Worm (Caenorhabditis elegans) whole organism, early embryonic: ENCODE data around the gene gcy-22.

Experiments used
- B0310.2 ChIP-seq: sonication (generic microtip); optimal IDR thresholded peaks from 2 replicates; lab custom pipeline; 2016; ENCODE audit warnings: mild to moderate bottlenecking, missing genetic modification characterization, missing compliant biosample characterization
- F13C5.2 ChIP-seq: sonication (generic microtip); optimal IDR thresholded peaks from 2 replicates; lab custom pipeline; 2017; ENCODE audit warnings: mild to moderate bottlenecking, missing genetic modification characterization, inconsistent platforms, missing compliant biosample characterization
- aly-1 ChIP-seq: sonication (generic microtip); optimal IDR thresholded peaks from 2 replicates; lab custom pipeline; 2016; ENCODE audit warnings: missing genetic modification characterization, missing compliant biosample characterization
- ama-1 ChIP-seq: fragments of 150-350 bp; optimal IDR thresholded peaks from 2 replicates; lab custom pipeline; 2014
- ceh-13 ChIP-seq: fragments of 200-800 bp; sonication (Bioruptor generic); optimal IDR thresholded peaks from 2 replicates; lab custom pipeline; 2018; ENCODE audit warnings: mild to moderate bottlenecking, missing genetic modification characterization, missing compliant biosample characterization
- ceh-36 ChIP-seq: sonication (generic microtip); optimal IDR thresholded peaks from 2 replicates; lab custom pipeline; 2016; ENCODE audit warnings: missing genetic modification characterization, inconsistent platforms, missing compliant biosample characterization
- ets-7 ChIP-seq: sonication (generic microtip); optimal IDR thresholded peaks from 2 replicates; lab custom pipeline; 2016; ENCODE audit warnings: missing genotype, missing genetic modification characterization, missing compliant biosample characterization
- flt-1 ChIP-seq: fragments of 200-800 bp; sonication (Bioruptor generic); IDR thresholded peaks from 2 replicates; pipeline ENCODE4 v1.3.6; 2022; ENCODE audit warnings: missing genetic modification characterization, missing compliant biosample characterization
- hmbx-1 ChIP-seq: sonication (generic microtip); optimal IDR thresholded peaks from 2 replicates; lab custom pipeline; 2016; ENCODE audit warnings: mild to moderate bottlenecking, missing genetic modification characterization, missing compliant biosample characterization
- hmg-4 ChIP-seq: fragments of 200-800 bp; sonication (Bioruptor generic); optimal IDR thresholded peaks from 2 replicates; lab custom pipeline; 2018; ENCODE audit warnings: mild to moderate bottlenecking, missing genetic modification characterization, missing compliant biosample characterization
- hnd-1 ChIP-seq: sonication (generic microtip); optimal IDR thresholded peaks from 2 replicates; lab custom pipeline; 2016; ENCODE audit warnings: missing genetic modification characterization, missing compliant biosample characterization
- pes-1 ChIP-seq: fragments of 200-800 bp; sonication (Bioruptor generic); IDR thresholded peaks from 2 replicates; pipeline ENCODE4 v1.3.6; 2022; ENCODE audit warnings: missing genetic modification reagents, missing genetic modification characterization, missing compliant biosample characterization
- scrt-1 ChIP-seq: fragments of 200-800 bp; sonication (Bioruptor generic); IDR thresholded peaks from 2 replicates; pipeline ENCODE4 v1.3.6; 2022; ENCODE audit warnings: missing genetic modification characterization, missing compliant biosample characterization
- sea-1 ChIP-seq: fragments of 200-800 bp; sonication (Bioruptor generic); conservative IDR thresholded peaks from 2 replicates; pipeline ENCODE4 v1.3.6; 2022; ENCODE audit warnings: missing genetic modification characterization, missing compliant biosample characterization
- tbx-11 ChIP-seq: fragments of 200-800 bp; sonication (Bioruptor generic); IDR thresholded peaks from 2 replicates; pipeline ENCODE4 v1.3.6; 2022; ENCODE audit warnings: missing genetic modification characterization, missing compliant biosample characterization
- tbx-37 ChIP-seq: fragments of 200-800 bp; sonication (Bioruptor generic); conservative IDR thresholded peaks from 2 replicates; pipeline ENCODE4 v1.3.6; 2022; ENCODE audit warnings: missing genetic modification reagents, missing genetic modification characterization, missing compliant biosample characterization
- tra-4 ChIP-seq: sonication (generic microtip); optimal IDR thresholded peaks from 2 replicates; lab custom pipeline; 2017; ENCODE audit warnings: missing genetic modification characterization, missing compliant biosample characterization

Gene gcy-22

DNA sequence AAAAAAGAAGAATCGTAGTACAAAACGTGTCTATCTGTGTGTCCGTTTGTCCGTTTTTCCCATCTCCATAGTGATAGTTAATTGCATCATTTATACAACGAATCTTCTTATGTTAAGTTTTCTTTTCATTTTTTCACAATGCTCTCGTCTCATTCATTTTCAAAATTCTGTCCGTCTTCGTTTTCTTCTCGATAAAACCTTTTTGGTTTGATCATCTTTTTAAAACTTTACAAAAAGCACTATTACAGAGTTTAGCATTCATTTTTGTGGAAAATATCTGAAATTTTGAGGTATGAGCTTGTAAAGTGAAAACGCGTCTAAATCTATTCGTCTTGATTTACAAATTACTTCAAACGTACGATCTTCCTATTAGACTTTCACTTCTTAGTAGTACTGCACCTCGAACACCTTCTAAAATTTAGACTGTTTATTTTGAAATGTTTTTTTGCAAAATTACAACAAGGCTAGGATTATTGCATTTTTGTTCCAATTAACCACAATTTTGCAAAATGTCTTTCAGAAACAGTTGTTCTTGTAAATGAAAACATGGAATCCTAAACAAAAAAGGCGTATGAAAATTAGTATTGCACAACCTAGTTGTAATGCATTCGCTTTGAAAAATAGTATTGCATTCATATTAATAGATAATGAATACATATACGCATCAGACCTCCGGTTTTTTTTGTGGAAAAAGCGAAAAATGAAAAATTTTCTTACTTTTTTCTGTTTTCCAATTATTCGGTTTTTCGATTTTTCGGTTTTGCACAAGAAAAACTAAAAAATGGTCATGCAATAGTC, 39.6 kb downstream of the gcy-22 start:
- TF ChIP-seq flt-1 (GFP tag; lab: Robert Waterston, UW) (no peak), aly-1 (tag; lab: Kevin White, UChicago) (no peak), F13C5.2 (tag; lab: Kevin White, UChicago) (no peak), B0310.2 (tag; lab: Kevin White, UChicago) (no peak), scrt-1 (GFP tag; lab: Robert Waterston, UW) (no peak), tbx-11 (no peak), hmbx-1 (tag; lab: Kevin White, UChicago) (no peak), tbx-37 (GFP tag; lab: Robert Waterston, UW) (no peak), hnd-1 (tag; lab: Kevin White, UChicago) (no peak), ama-1 (no peak), pes-1 (GFP tag; lab: Robert Waterston, UW) (no peak), tra-4 (tag; lab: Kevin White, UChicago) (no peak)

DNA sequence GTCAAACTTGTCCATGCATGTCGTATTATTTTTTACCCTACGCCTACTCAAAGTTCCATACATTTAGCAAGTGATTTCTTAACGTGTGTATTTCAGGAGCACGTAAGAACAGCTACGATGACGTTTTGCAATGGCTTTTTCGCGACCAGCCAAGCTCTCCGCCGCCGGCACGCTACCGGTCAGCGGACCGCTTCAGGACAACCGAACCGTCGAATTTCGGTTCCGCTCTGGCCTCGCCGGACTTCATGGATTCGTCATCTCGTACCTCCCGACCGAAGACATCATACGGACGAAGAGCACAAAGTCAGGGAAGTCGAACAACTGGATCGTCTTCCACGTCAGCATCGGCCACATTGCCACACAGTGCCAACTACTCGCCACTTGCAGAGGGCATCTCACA, 41.2 kb downstream of the gcy-22 start:
- TF ChIP-seq aly-1 (tag; lab: Kevin White, UChicago) (no peak), tbx-37 (GFP tag; lab: Robert Waterston, UW) (0 out of 2 replicates have a peak, but pooled peaks have one; percentile 5)

DNA sequence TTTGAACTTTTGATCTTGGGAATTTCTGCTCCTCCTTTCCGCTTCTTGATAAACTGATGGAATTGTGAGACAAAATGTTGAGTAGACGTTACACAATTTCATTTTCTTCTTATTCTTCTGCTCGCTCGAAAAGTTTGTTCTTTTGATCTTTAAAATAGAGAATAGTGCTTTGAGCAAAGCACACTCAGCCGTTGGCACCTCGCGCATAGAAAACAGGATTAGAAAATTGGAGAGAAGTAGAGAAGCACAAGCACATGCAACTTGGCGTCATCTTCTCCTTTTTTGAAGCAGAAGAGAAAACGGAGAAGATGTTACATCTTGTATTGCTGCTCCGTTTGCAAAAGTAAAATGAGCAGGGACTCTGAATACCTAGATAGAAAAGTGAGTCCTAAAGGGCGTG, 42.7 kb downstream of the gcy-22 start:
- TF ChIP-seq ets-7 (tag; lab: Kevin White, UChicago) (no peak), hnd-1 (tag; lab: Kevin White, UChicago) (no peak), ceh-36 (tag; lab: Kevin White, UChicago) (no peak), ceh-13 (GFP tag; lab: Kevin White, UChicago) (no peak), sea-1 (GFP tag; lab: Robert Waterston, UW) (no peak), F13C5.2 (tag; lab: Kevin White, UChicago) (no peak), B0310.2 (tag; lab: Kevin White, UChicago) (no peak), aly-1 (tag; lab: Kevin White, UChicago) (no peak), hmg-4 (no peak), tbx-11 (no peak), flt-1 (GFP tag; lab: Robert Waterston, UW) (no peak), tbx-37 (GFP tag; lab: Robert Waterston, UW) (no peak), ama-1 (no peak), tra-4 (tag; lab: Kevin White, UChicago) (no peak), hmbx-1 (tag; lab: Kevin White, UChicago) (no peak)

DNA sequence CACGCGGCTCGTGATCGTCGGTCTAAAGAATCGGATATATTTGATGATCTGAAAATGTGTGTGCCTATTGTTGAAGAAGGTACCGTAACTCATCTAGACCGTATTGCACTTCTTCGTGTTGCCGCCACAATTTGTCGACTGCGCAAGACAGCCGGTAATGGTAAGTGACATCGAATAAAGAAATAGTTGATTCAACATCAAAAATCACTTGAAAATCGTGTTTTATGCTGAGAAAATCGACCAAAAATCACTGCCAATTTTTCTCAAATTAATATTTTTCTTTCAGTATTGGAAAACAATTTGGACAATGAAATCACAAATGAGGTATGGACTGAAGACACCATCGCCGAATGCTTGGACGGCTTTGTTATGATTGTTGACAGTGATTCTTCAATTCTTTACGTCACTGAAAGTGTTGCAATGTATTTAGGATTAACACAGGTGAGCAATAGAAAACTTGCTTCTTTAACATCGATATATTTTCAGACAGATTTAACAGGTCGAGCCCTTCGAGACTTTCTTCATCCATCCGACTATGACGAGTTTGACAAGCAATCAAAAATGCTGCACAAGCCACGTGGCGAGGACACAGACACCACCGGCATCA, 43.4 kb downstream of the gcy-22 start:
- no peak for TF ChIP-seq ama-1
- TF ChIP-seq ceh-13 (GFP tag; lab: Kevin White, UChicago), result no peak
- TF ChIP-seq scrt-1 (GFP tag; lab: Robert Waterston, UW), result no peak
- no peak for TF ChIP-seq hmbx-1 (tag; lab: Kevin White, UChicago)
- TF ChIP-seq tra-4 (tag; lab: Kevin White, UChicago), result no peak
- no peak for TF ChIP-seq sea-1 (GFP tag; lab: Robert Waterston, UW)
- no peak for TF ChIP-seq tbx-37 (GFP tag; lab: Robert Waterston, UW)
- no peak for TF ChIP-seq tbx-11
- no peak for TF ChIP-seq ceh-36 (tag; lab: Kevin White, UChicago)
- TF ChIP-seq B0310.2 (tag; lab: Kevin White, UChicago), result no peak
- no peak for TF ChIP-seq pes-1 (GFP tag; lab: Robert Waterston, UW)
- TF ChIP-seq hnd-1 (tag; lab: Kevin White, UChicago), result no peak
- TF ChIP-seq flt-1 (GFP tag; lab: Robert Waterston, UW), result no peak
- no peak for TF ChIP-seq hmg-4
- no peak for TF ChIP-seq ets-7 (tag; lab: Kevin White, UChicago)
- no peak for TF ChIP-seq aly-1 (tag; lab: Kevin White, UChicago)
- TF ChIP-seq F13C5.2 (tag; lab: Kevin White, UChicago), result no peak

DNA sequence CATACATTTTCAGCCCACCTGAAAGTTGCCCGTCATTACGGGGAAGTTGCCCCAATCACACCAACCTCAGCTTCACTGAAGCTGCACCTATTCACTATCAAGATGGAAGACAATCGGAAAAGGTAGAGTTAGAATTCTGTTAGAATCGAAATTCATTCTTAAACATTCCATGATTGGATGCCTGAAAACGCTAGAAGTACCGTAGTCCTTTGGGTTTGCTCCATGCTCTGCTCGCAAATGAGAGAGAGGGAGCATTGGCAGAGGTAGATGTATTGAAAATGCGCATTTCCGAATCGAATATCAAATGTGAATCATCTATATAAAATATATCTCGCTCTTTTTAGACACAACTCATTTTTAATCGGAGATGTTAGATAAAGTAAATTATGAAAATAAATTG, 44.5 kb downstream of the gcy-22 start, which contains the start of gene hif-1:
Gene hif-1, plus strand, starts transcription at position 8 of the 400 bp plus-strand sequence.
- no peak for TF ChIP-seq ets-7 (tag; lab: Kevin White, UChicago)

DNA sequence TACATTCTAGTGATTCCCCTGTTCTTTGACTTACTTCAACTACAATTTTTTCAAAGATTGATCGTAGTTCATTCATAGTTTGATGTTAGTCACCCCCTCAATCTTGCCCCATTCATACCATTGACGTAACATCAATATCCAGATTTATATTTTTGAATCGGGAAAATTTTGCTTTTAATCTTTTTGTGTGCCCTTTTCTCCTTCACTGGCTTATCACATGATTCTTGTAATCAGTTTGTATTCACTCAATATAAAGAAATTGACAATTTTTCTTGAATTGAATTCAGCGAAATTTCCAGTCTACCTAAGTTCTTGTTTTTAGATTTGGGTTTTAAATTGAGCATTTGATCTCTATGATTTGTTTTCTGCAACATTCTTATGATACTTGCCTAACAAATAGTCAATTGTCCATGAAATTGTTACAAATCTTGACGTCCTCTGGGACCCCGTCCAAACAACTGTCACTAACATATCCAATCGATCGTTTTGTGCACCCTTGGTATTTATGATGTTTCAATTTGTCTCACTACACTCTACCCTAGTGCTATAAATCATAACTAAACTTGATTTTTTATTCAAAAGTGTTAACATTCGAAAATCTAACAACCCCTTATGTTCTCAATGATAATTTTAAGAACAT, 45.0 kb downstream of the gcy-22 start:
- no peak for TF ChIP-seq hmbx-1 (tag; lab: Kevin White, UChicago)

DNA sequence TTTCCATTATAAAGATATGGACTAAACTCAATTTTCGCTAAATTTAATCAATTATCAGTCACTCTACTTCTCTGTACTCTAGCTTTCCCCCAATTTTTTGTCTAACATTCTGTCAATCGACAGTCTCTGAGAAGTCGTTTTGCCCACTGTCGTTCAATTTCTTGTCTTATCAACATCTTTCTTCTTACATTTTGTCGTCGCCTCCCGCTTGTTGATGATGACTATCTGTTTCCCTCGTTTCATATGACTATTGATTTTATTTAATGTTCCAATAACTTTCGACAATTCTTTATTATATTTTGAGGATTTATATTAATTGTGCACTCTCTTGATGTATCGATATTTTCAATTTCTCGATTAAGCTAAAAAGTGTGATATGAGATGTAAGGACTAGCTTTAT, 46.0 kb downstream of the gcy-22 start:
- TF ChIP-seq flt-1 (GFP tag; lab: Robert Waterston, UW) (no peak), ets-7 (tag; lab: Kevin White, UChicago) (no peak), ceh-36 (tag; lab: Kevin White, UChicago) (no peak), sea-1 (GFP tag; lab: Robert Waterston, UW) (no peak)
